Fruit fly (Drosophila melanogaster): ENCODE results near the gene Dhc62B.

dm6 chr3L:1729380-1730159, 42.0 kb downstream of the Dhc62B start:
- no peak for TF ChIP-seq CG8478 (optimal IDR thresholded peaks at IDR 0.05)
- no peak for TF ChIP-seq CTCF (optimal IDR thresholded peaks at IDR 0.05)
